Worm (Caenorhabditis elegans): ENCODE data around the gene prp-40.
A peak's percentile ranks its signal among the peaks of the same experiment; 100 is the strongest.

prp-40 gene

DNA sequence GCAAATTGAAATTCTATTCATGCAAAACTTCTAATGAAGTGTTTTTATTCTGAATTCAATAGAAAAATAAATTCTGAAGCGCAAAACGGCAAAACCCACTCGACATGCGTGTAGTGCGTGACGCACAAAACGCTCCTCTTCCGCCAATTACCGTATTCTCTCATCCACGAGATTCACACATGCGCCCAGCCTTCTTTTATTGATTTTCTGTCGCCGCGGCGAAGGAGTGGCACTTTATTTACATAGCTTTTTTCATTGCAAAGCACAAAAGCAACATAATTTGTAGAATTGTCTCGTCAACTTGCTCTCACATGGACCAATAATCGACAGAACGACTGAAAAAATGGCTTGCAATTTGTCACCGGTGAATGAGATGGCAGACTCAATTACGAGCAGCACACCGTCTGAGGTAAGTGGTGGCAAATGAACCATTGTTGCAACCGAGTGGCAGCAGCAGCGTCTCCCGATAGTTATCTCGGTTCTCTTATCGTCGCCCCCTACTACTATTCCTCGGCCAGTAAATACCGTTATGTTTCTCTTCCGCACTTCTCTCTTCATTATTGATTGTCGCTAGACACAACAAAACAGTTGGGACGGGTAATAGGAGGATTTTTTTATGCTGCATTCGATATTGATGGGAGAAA lies 24.3 kb downstream of the prp-40 start, which contains the start of gene unc-16 (continued):
- TF ChIP-seq rcor-1 (GFP tag; IDR thresholded peaks at IDR 0.05) = peak; percentile 35; the same call in 1 of the 2 replicates
- no peak for TF ChIP-seq B0035.1 (tag; optimal IDR thresholded peaks at IDR 0.05)
- peak; percentile 54 for TF ChIP-seq ztf-18 (tag; optimal IDR thresholded peaks at IDR 0.05)
- TF ChIP-seq bed-2 (GFP tag; IDR thresholded peaks at IDR 0.05) = no peak
- TF ChIP-seq sea-2 (GFP tag; IDR thresholded peaks at IDR 0.05) = no peak
- TF ChIP-seq somi-1 (GFP tag; optimal IDR thresholded peaks at IDR 0.05) = no peak
- peak; percentile 42 for TF ChIP-seq tbp1 (GFP tag; optimal IDR thresholded peaks at IDR 0.05)
- TF ChIP-seq attf-5 (GFP tag; optimal IDR thresholded peaks at IDR 0.05) = peak; percentile 89
- no peak for TF ChIP-seq sdz-38 (tag; optimal IDR thresholded peaks at IDR 0.05)
- no peak for TF ChIP-seq ceh-58 (GFP tag; IDR thresholded peaks at IDR 0.05)
- TF ChIP-seq nhr-120 (GFP tag; IDR thresholded peaks at IDR 0.05) = no peak
- no peak for TF ChIP-seq T26A5.8 (tag; optimal IDR thresholded peaks at IDR 0.05)
- no peak for TF ChIP-seq xnd-1 (tag; optimal IDR thresholded peaks at IDR 0.05)
- peak; percentile 72 for TF ChIP-seq unc-62 (GFP tag; optimal IDR thresholded peaks at IDR 0.05)
- no peak for TF ChIP-seq ceh-40 (GFP tag; IDR thresholded peaks at IDR 0.05)
- peak; percentile 51 for TF ChIP-seq ceh-100 (GFP tag; IDR thresholded peaks at IDR 0.05)
- TF ChIP-seq athp-1 (tag; optimal IDR thresholded peaks at IDR 0.05) = peak; percentile 62
- TF ChIP-seq egl-44 (GFP tag; IDR thresholded peaks at IDR 0.05) = no peak
- no peak for TF ChIP-seq F57A8.1 (GFP tag; optimal IDR thresholded peaks at IDR 0.05)
- TF ChIP-seq dpff-1 (tag; optimal IDR thresholded peaks at IDR 0.05) = no peak
- no peak for TF ChIP-seq nhr-179 (tag; optimal IDR thresholded peaks at IDR 0.05)
- TF ChIP-seq let-526 (GFP tag; IDR thresholded peaks at IDR 0.05) = no peak; the same call in 1 of the 2 replicates
- TF ChIP-seq C06A6.2 (GFP tag; conservative IDR thresholded peaks at IDR 0.05) = 0 out of 2 replicates have a peak, but pooled peaks have one; percentile 31
- peak; percentile 33; the same call in 1 of the 2 replicates for TF ChIP-seq hmg-1.2 (GFP tag; IDR thresholded peaks at IDR 0.05)
- TF ChIP-seq snpc-3.4 (tag; optimal IDR thresholded peaks at IDR 0.05) = no peak
- TF ChIP-seq let-607 (tag; optimal IDR thresholded peaks at IDR 0.05) = peak; percentile 51 to 58
- TF ChIP-seq ztf-22 (GFP tag; optimal IDR thresholded peaks at IDR 0.05) = no peak
- no peak for TF ChIP-seq B0019.2 (GFP tag; conservative IDR thresholded peaks at IDR 0.05)
- no peak for TF ChIP-seq hsf-1 (GFP tag; IDR thresholded peaks at IDR 0.05)
- peak; percentile 45 for TF ChIP-seq madf-10 (tag; optimal IDR thresholded peaks at IDR 0.05)
- peak; percentile 26; the same call in 1 of the 2 replicates for TF ChIP-seq lin-26 (GFP tag; IDR thresholded peaks at IDR 0.05)
- no peak for TF ChIP-seq nfya-2 (GFP tag; IDR thresholded peaks at IDR 0.05)
- no peak for TF ChIP-seq egrh-3 (GFP tag; IDR thresholded peaks at IDR 0.05)
- peak; percentile 65 for TF ChIP-seq ZK185.1 (tag; optimal IDR thresholded peaks at IDR 0.05; ENCODE audit: poor library complexity, severe bottlenecking)
- no peak for TF ChIP-seq ztf-6 (GFP tag; IDR thresholded peaks at IDR 0.05)
- no peak for TF ChIP-seq aptf-2 (GFP tag; conservative IDR thresholded peaks at IDR 0.05)
- TF ChIP-seq attf-3 (GFP tag; conservative IDR thresholded peaks at IDR 0.05) = peak; percentile 59

DNA sequence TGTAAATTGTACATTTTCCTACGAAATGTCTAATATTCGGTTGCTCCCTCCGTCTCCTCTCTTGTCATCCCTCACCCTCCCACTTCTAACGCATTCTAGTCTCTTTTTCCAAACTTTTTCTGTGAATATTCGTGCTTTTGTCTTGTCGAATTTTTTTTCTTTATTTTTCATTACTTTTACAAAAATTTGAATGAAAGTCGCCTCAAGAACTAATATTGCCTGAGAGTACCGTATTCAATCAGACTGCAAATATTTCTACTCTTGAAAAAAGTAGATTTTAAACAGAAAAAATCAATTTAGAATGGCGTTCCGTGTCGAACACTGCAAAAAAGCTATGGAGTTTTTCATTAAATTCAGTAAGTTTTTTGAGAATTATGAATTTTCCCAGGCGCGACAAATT lies 34.4 kb downstream of the prp-40 start, which contains the start of gene ZK1098.11:
Gene ZK1098.11 (plus strand): TSS at position 301 of the 400 bp plus-strand sequence.
- TF ChIP-seq Y67H2A.10 (GFP tag; conservative IDR thresholded peaks at IDR 0.05) = no peak
- TF ChIP-seq hmg-1.2 (GFP tag; IDR thresholded peaks at IDR 0.05) = no peak
- no peak for TF ChIP-seq B0035.1 (tag; optimal IDR thresholded peaks at IDR 0.05)
- no peak for TF ChIP-seq B0261.1 (tag; optimal IDR thresholded peaks at IDR 0.05)
- no peak for TF ChIP-seq unc-62 (GFP tag; optimal IDR thresholded peaks at IDR 0.05)
- no peak for TF ChIP-seq ztf-6 (GFP tag; IDR thresholded peaks at IDR 0.05)

All from whole organism, young adult.